Worm (Caenorhabditis elegans) whole organism, young adult: ENCODE measurements around the gene pgp-9.
A peak's percentile ranks its signal among the peaks of the same experiment; 100 is the strongest.

Source experiments
- B0019.2 ChIP-seq: fragments of 200-800 bp; sonication (Bioruptor generic); conservative IDR thresholded peaks from 2 replicates; pipeline ENCODE4 v1.3.6; 2022; ENCODE audit warnings: missing genetic modification reagents, missing genetic modification characterization, missing compliant biosample characterization
- B0035.1 ChIP-seq: sonication (generic microtip); optimal IDR thresholded peaks from 2 replicates; lab custom pipeline; 2016; ENCODE audit warnings: missing genetic modification characterization, mild to moderate bottlenecking, missing compliant biosample characterization, missing genotype, missing genetic modification reagents
- F37B4.10 ChIP-seq: fragments of 200-800 bp; sonication (Bioruptor generic); IDR thresholded peaks from 2 replicates; pipeline ENCODE4 v1.3.6; 2022; ENCODE audit warnings: missing genetic modification characterization, missing compliant biosample characterization
- F49E8.2 ChIP-seq: sonication (generic microtip); optimal IDR thresholded peaks from 3 replicates; lab custom pipeline; 2017; ENCODE audit warnings: missing genetic modification characterization, mild to moderate bottlenecking, missing compliant biosample characterization, antibody characterized with exemption, moderate library complexity; ENCODE audit not compliant: insufficient read depth
- F52B5.7 ChIP-seq: sonication (generic microtip); optimal IDR thresholded peaks from 2 replicates; lab custom pipeline; 2016; ENCODE audit warnings: mild to moderate bottlenecking, missing genetic modification characterization, missing compliant biosample characterization
- F55B11.4 ChIP-seq: sonication (generic microtip); optimal IDR thresholded peaks from 2 replicates; lab custom pipeline; 2016; ENCODE audit warnings: missing compliant biosample characterization, missing genetic modification characterization, borderline replicate concordance; ENCODE audit not compliant: insufficient read depth
- F57A8.1 ChIP-seq: fragments of 200-800 bp; sonication (Bioruptor generic); optimal IDR thresholded peaks from 2 replicates; lab custom pipeline; 2018; ENCODE audit warnings: mild to moderate bottlenecking, missing genetic modification characterization, moderate library complexity, missing compliant biosample characterization
- K11D2.4 ChIP-seq: fragments of 200-800 bp; sonication (Bioruptor generic); IDR thresholded peaks from 2 replicates; pipeline ENCODE4 v1.3.6; 2022; ENCODE audit warnings: missing genetic modification reagents, missing genetic modification characterization, missing compliant biosample characterization
- K12H6.12 ChIP-seq: fragments of 200-800 bp; sonication (Bioruptor generic); optimal IDR thresholded peaks from 2 replicates; lab custom pipeline; 2018; ENCODE audit warnings: mild to moderate bottlenecking, missing genetic modification characterization, missing compliant biosample characterization
- T26A5.8 ChIP-seq: sonication (generic microtip); optimal IDR thresholded peaks from 2 replicates; lab custom pipeline; 2016; ENCODE audit warnings: missing genetic modification characterization, missing compliant biosample characterization
- akir-1 ChIP-seq: fragments of 200-800 bp; sonication (Bioruptor generic); optimal IDR thresholded peaks from 2 replicates; lab custom pipeline; 2018; ENCODE audit warnings: mild to moderate bottlenecking, missing genetic modification characterization, moderate library complexity, missing compliant biosample characterization
- attf-5 ChIP-seq: fragments of 200-800 bp; sonication (Bioruptor generic); optimal IDR thresholded peaks from 2 replicates; lab custom pipeline; 2018; ENCODE audit warnings: mild to moderate bottlenecking, missing genetic modification characterization, missing compliant biosample characterization
- bed-1 ChIP-seq: fragments of 200-800 bp; sonication (Bioruptor generic); IDR thresholded peaks from 2 replicates; pipeline ENCODE4 v1.3.6; 2022; ENCODE audit warnings: missing genetic modification reagents, missing genetic modification characterization, missing compliant biosample characterization
- bed-2 ChIP-seq: fragments of 200-800 bp; sonication (Bioruptor generic); IDR thresholded peaks from 2 replicates; pipeline ENCODE4 v1.3.6; 2022; ENCODE audit warnings: missing genetic modification reagents, missing genetic modification characterization, missing compliant biosample characterization
- cebp-2 ChIP-seq: fragments of 200-800 bp; sonication (Bioruptor generic); IDR thresholded peaks from 2 replicates; pipeline ENCODE4 v1.3.6; 2022; ENCODE audit warnings: missing genetic modification characterization, missing compliant biosample characterization
- ceh-27 ChIP-seq: fragments of 200-800 bp; sonication (Bioruptor generic); optimal IDR thresholded peaks from 2 replicates; lab custom pipeline; 2018; ENCODE audit warnings: mild to moderate bottlenecking, missing genetic modification characterization, moderate library complexity, missing compliant biosample characterization
- dpff-1 ChIP-seq: sonication (generic microtip); optimal IDR thresholded peaks from 2 replicates; lab custom pipeline; 2017; ENCODE audit warnings: mild to moderate bottlenecking, missing genetic modification characterization, missing compliant biosample characterization
- egrh-3 ChIP-seq: fragments of 200-800 bp; sonication (Bioruptor generic); IDR thresholded peaks from 2 replicates; pipeline ENCODE4 v1.3.6; 2022; ENCODE audit warnings: missing genetic modification reagents, missing genetic modification characterization, missing compliant biosample characterization
- him-1 ChIP-seq: sonication (generic microtip); optimal IDR thresholded peaks from 2 replicates; lab custom pipeline; 2016; ENCODE audit warnings: missing genotype, missing genetic modification reagents, missing genetic modification characterization, missing compliant biosample characterization
- hlh-26 ChIP-seq: fragments of 200-800 bp; sonication (Bioruptor generic); conservative IDR thresholded peaks from 2 replicates; pipeline ENCODE4 v1.3.6; 2022; ENCODE audit warnings: missing genetic modification reagents, missing genetic modification characterization, missing compliant biosample characterization
- hmg-1.2 ChIP-seq: fragments of 200-800 bp; sonication (Bioruptor generic); IDR thresholded peaks from 2 replicates; pipeline ENCODE4 v1.3.6; 2022; ENCODE audit warnings: missing genetic modification reagents, missing genetic modification characterization, missing compliant biosample characterization
- hmg-20 ChIP-seq: fragments of 200-800 bp; sonication (Bioruptor generic); IDR thresholded peaks from 2 replicates; pipeline ENCODE4 v1.3.6; 2022; ENCODE audit warnings: missing genetic modification reagents, missing genetic modification characterization, missing compliant biosample characterization
- hrde-1 ChIP-seq: sonication (generic microtip); optimal IDR thresholded peaks from 2 replicates; lab custom pipeline; 2016; ENCODE audit warnings: missing genetic modification characterization, mild to moderate bottlenecking, missing compliant biosample characterization, moderate library complexity, missing genotype, missing genetic modification reagents, borderline replicate concordance
- let-526 ChIP-seq: fragments of 200-800 bp; sonication (Bioruptor generic); IDR thresholded peaks from 2 replicates; pipeline ENCODE4 v1.3.6; 2022; ENCODE audit warnings: missing genetic modification reagents, missing genetic modification characterization, missing compliant biosample characterization
- lin-40 ChIP-seq: sonication (generic microtip); optimal IDR thresholded peaks from 2 replicates; lab custom pipeline; 2016; ENCODE audit warnings: missing genetic modification characterization, mild to moderate bottlenecking, missing compliant biosample characterization, missing genotype, missing genetic modification reagents
- mel-28 ChIP-seq: sonication (generic microtip); optimal IDR thresholded peaks from 2 replicates; lab custom pipeline; 2016; ENCODE audit warnings: borderline replicate concordance, mild to moderate bottlenecking, missing genetic modification characterization, missing compliant biosample characterization
- mxl-1 ChIP-seq: sonication (generic microtip); optimal IDR thresholded peaks from 2 replicates; lab custom pipeline; 2016; ENCODE audit warnings: missing genetic modification characterization, missing compliant biosample characterization
- nhr-120 ChIP-seq: fragments of 200-800 bp; sonication (Bioruptor generic); IDR thresholded peaks from 2 replicates; pipeline ENCODE4 v1.3.6; 2022; ENCODE audit warnings: missing genetic modification characterization, missing compliant biosample characterization
- nhr-179 ChIP-seq: sonication (generic microtip); optimal IDR thresholded peaks from 2 replicates; lab custom pipeline; 2016; ENCODE audit warnings: mild to moderate bottlenecking, missing genetic modification characterization, missing compliant biosample characterization
- nhr-80 ChIP-seq: sonication (generic microtip); optimal IDR thresholded peaks from 2 replicates; lab custom pipeline; 2016; ENCODE audit warnings: missing genetic modification characterization, missing compliant biosample characterization
- rcor-1 ChIP-seq: fragments of 200-800 bp; sonication (Bioruptor generic); IDR thresholded peaks from 2 replicates; pipeline ENCODE4 v1.3.6; 2022; ENCODE audit warnings: missing genetic modification reagents, missing genetic modification characterization, missing compliant biosample characterization
- rec-8 ChIP-seq, 2 experiments: sonication (generic microtip); optimal IDR thresholded peaks; 2 replicates each; lab custom pipeline; 2016; ENCODE audit warnings: mild to moderate bottlenecking in 2 of 2, missing genetic modification characterization in 2 of 2, missing genetic modification reagents in 2 of 2, missing genotype in 2 of 2, missing biosample characterization in 1 of 2, missing compliant biosample characterization in 1 of 2, moderate library complexity in 1 of 2
- repo-1 ChIP-seq: sonication (generic microtip); optimal IDR thresholded peaks from 2 replicates; lab custom pipeline; 2017; ENCODE audit warnings: mild to moderate bottlenecking, missing genetic modification characterization, missing compliant biosample characterization
- sdz-38 ChIP-seq: sonication (generic microtip); optimal IDR thresholded peaks from 2 replicates; lab custom pipeline; 2016; ENCODE audit warnings: missing genotype, missing genetic modification characterization, missing compliant biosample characterization
- sea-2 ChIP-seq: fragments of 200-800 bp; sonication (Bioruptor generic); IDR thresholded peaks from 2 replicates; pipeline ENCODE4 v1.3.6; 2022; ENCODE audit warnings: missing genetic modification characterization, missing compliant biosample characterization
- snpc-1.1 ChIP-seq: sonication (generic microtip); optimal IDR thresholded peaks from 2 replicates; lab custom pipeline; 2017; ENCODE audit warnings: missing genetic modification characterization, mild to moderate bottlenecking, missing compliant biosample characterization, antibody characterized with exemption, moderate library complexity, missing genotype, missing genetic modification reagents; ENCODE audit not compliant: insufficient read depth
- snpc-1.3 ChIP-seq: sonication (generic microtip); optimal IDR thresholded peaks from 2 replicates; lab custom pipeline; 2017; ENCODE audit warnings: missing genetic modification characterization, mild to moderate bottlenecking, missing compliant biosample characterization, antibody characterized with exemption, moderate library complexity, missing genotype, missing genetic modification reagents; ENCODE audit not compliant: insufficient read depth
- snpc-4 ChIP-seq, 5 experiments: fragments of 150-350 bp in 1 of 5; sonication (generic microtip) in 4 of 5; optimal IDR thresholded peaks; 2 replicates each; lab custom pipeline; 2014 to 2018; ENCODE audit warnings: missing genetic modification characterization in 5 of 5, missing biosample characterization in 3 of 5, antibody characterized with exemption in 2 of 5, mild to moderate bottlenecking in 2 of 5, missing compliant biosample characterization in 2 of 5, missing genotype in 2 of 5, moderate library complexity in 2 of 5, missing genetic modification reagents in 1 of 5
- tbp1 ChIP-seq: fragments of 200-800 bp; sonication (Bioruptor generic); optimal IDR thresholded peaks from 2 replicates; lab custom pipeline; 2018; ENCODE audit warnings: mild to moderate bottlenecking, missing genetic modification characterization, missing compliant biosample characterization
- tbx-9 ChIP-seq: sonication (generic microtip); optimal IDR thresholded peaks from 2 replicates; lab custom pipeline; 2016; ENCODE audit warnings: borderline replicate concordance, missing genetic modification characterization, inconsistent platforms, missing compliant biosample characterization
- unc-130 ChIP-seq: sonication (generic microtip); optimal IDR thresholded peaks from 2 replicates; lab custom pipeline; 2016; ENCODE audit warnings: missing genetic modification reagents, missing genetic modification characterization, missing compliant biosample characterization
- zfh-2 ChIP-seq: fragments of 200-800 bp; sonication (Bioruptor generic); conservative IDR thresholded peaks from 2 replicates; pipeline ENCODE4 v1.3.6; 2022; ENCODE audit warnings: missing genetic modification reagents, missing genetic modification characterization, missing compliant biosample characterization
- ztf-22 ChIP-seq: fragments of 200-800 bp; sonication (Bioruptor generic); optimal IDR thresholded peaks from 2 replicates; lab custom pipeline; 2018; ENCODE audit warnings: mild to moderate bottlenecking, missing genetic modification characterization, moderate library complexity, missing compliant biosample characterization
- ztf-25 ChIP-seq: fragments of 200-800 bp; sonication (Bioruptor generic); IDR thresholded peaks from 2 replicates; pipeline ENCODE4 v1.3.6; 2022; ENCODE audit warnings: missing genetic modification reagents, missing genetic modification characterization, missing compliant biosample characterization

Gene pgp-9

DNA sequence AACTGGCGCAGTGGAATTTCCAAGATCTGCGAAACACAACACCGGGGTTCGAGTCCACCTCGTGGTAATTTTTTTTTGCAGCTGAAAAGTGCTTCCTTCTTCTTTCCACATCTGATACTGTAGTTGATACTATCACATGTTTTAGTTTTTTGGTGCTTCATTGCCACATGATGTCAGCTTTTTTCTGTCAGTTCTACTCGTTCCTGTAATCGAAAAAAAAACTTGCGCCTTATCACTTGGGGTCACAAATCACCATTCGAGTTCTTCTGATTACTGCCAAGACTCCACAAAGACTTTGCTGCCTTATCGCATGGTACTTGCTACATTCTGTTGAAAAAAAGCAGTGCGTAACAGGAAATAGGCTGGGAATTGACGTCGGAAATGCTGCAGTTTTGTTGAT is 34.0 kb upstream of the pgp-9 start (continued):
- TF ChIP-seq zfh-2 (GFP tag; lab: Robert Waterston, UW) (no peak), nhr-179 (tag; lab: Kevin White, UChicago) (no peak), rcor-1 (GFP tag; lab: Robert Waterston, UW) (no peak), hlh-26 (GFP tag; lab: Robert Waterston, UW) (no peak), lin-40 (tag; lab: Kevin White, UChicago) (no peak), tbx-9 (tag; lab: Kevin White, UChicago) (no peak), bed-1 (GFP tag; lab: Robert Waterston, UW) (no peak), snpc-4 (GFP tag; optimal IDR thresholded peaks at IDR 0.05; lab: Kevin White, UChicago) (no peak), snpc-4 (tag; optimal IDR thresholded peaks at IDR 0.05; lab: Kevin White, UChicago) (peak in 2 of 4 experiments; percentile 25 to 72), him-1 (tag; lab: Kevin White, UChicago) (no peak), nhr-120 (GFP tag; lab: Robert Waterston, UW) (no peak), F37B4.10 (GFP tag; lab: Robert Waterston, UW) (no peak), sdz-38 (tag; lab: Kevin White, UChicago) (no peak), F52B5.7 (tag; lab: Kevin White, UChicago) (no peak), mel-28 (tag; lab: Kevin White, UChicago) (no peak), snpc-1.1 (no peak), snpc-1.3 (no peak), ztf-25 (GFP tag; lab: Robert Waterston, UW) (no peak), bed-2 (GFP tag; lab: Robert Waterston, UW) (no peak), repo-1 (tag; lab: Kevin White, UChicago) (no peak), ztf-22 (GFP tag; lab: Kevin White, UChicago) (peak; percentile 83), mxl-1 (tag; lab: Kevin White, UChicago) (no peak), nhr-80 (peak; percentile 99), akir-1 (no peak), F55B11.4 (tag; lab: Kevin White, UChicago) (no peak), hrde-1 (tag; lab: Kevin White, UChicago) (no peak), tbp1 (GFP tag; lab: Kevin White, UChicago) (peak; percentile 40), B0035.1 (tag; lab: Kevin White, UChicago) (no peak), hmg-1.2 (GFP tag; lab: Robert Waterston, UW) (no peak), K11D2.4 (GFP tag; lab: Robert Waterston, UW) (peak; percentile 49; the same call in 1 of the 2 replicates), rec-8 (tag; optimal IDR thresholded peaks at IDR 0.05; lab: Kevin White, UChicago) (no peak), cebp-2 (GFP tag; lab: Robert Waterston, UW) (no peak), ceh-27 (GFP tag; lab: Kevin White, UChicago) (no peak), attf-5 (GFP tag; lab: Kevin White, UChicago) (peak; percentile 12), dpff-1 (tag; lab: Kevin White, UChicago) (no peak), egrh-3 (GFP tag; lab: Robert Waterston, UW) (no peak), T26A5.8 (no peak), sea-2 (GFP tag; lab: Robert Waterston, UW) (no peak), let-526 (GFP tag; lab: Robert Waterston, UW) (no peak), F57A8.1 (GFP tag; lab: Kevin White, UChicago) (no peak), F49E8.2 (tag; lab: Kevin White, UChicago) (no peak), K12H6.12 (no peak), B0019.2 (GFP tag; lab: Robert Waterston, UW) (no peak), unc-130 (GFP tag; lab: Kevin White, UChicago) (no peak), hmg-20 (GFP tag; lab: Robert Waterston, UW) (no peak)
